Fruit fly (Drosophila melanogaster) whole organism, prepupa: ENCODE measurements around the gene CG3982.

Source experiments
- Blimp-1 ChIP-seq: fragments of 200-800 bp; sonication (Bioruptor generic); optimal IDR thresholded peaks from 3 replicates; lab custom pipeline; 2017; ENCODE audit warnings: missing biosample characterization, missing genetic modification characterization, mild to moderate bottlenecking, moderate library complexity, missing genetic modification reagents
- CG10669 ChIP-seq: fragments of 200-800 bp; sonication (Bioruptor generic); optimal IDR thresholded peaks from 3 replicates; lab custom pipeline; 2018; ENCODE audit warnings: missing biosample characterization, mild to moderate bottlenecking, missing genetic modification characterization, moderate library complexity
- CG11294 ChIP-seq: fragments of 200-800 bp; sonication (Bioruptor generic); IDR thresholded peaks from 2 replicates; pipeline ENCODE4 v1.3.6; 2022; ENCODE audit warnings: missing biosample characterization, missing genetic modification characterization
- CG11762 ChIP-seq: fragments of 200-800 bp; sonication (Bioruptor generic); optimal IDR thresholded peaks from 3 replicates; lab custom pipeline; 2016; ENCODE audit warnings: missing biosample characterization, missing genetic modification characterization; ENCODE audit not compliant: insufficient read depth
- CG11902 ChIP-seq: fragments of 200-800 bp; sonication (Bioruptor generic); optimal IDR thresholded peaks from 3 replicates; lab custom pipeline; 2016; ENCODE audit warnings: missing biosample characterization, missing genetic modification characterization
- CG15336 ChIP-seq: fragments of 200-800 bp; sonication (Bioruptor generic); IDR thresholded peaks from 2 replicates; pipeline ENCODE4 v1.3.6; 2022; ENCODE audit warnings: missing biosample characterization, missing genetic modification characterization
- CG1621 ChIP-seq: fragments of 200-800 bp; sonication (Bioruptor generic); optimal IDR thresholded peaks from 3 replicates; lab custom pipeline; 2018; ENCODE audit warnings: missing biosample characterization, mild to moderate bottlenecking, missing genetic modification characterization
- CG16779 ChIP-seq: fragments of 200-800 bp; sonication (Bioruptor generic); optimal IDR thresholded peaks from 3 replicates; lab custom pipeline; 2017; ENCODE audit warnings: missing biosample characterization, mild to moderate bottlenecking, missing genetic modification characterization
- CG3032 ChIP-seq: fragments of 200-800 bp; optimal IDR thresholded peaks from 2 replicates; lab custom pipeline; 2019; ENCODE audit warnings: missing biosample characterization, mild to moderate bottlenecking, missing genetic modification characterization, moderate library complexity
- CG31627 ChIP-seq: fragments of 200-800 bp; sonication (Bioruptor generic); optimal IDR thresholded peaks from 3 replicates; lab custom pipeline; 2016; ENCODE audit warnings: missing biosample characterization, missing genetic modification characterization
- CG32006 ChIP-seq: fragments of 200-800 bp; sonication (Bioruptor generic); optimal IDR thresholded peaks from 3 replicates; lab custom pipeline; 2017; ENCODE audit warnings: missing biosample characterization, mild to moderate bottlenecking, missing genetic modification characterization
- CG34406 ChIP-seq: fragments of 200-800 bp; sonication (Bioruptor generic); optimal IDR thresholded peaks from 3 replicates; lab custom pipeline; 2016; ENCODE audit warnings: missing biosample characterization, missing genetic modification characterization
- CG3919 ChIP-seq: fragments of 200-800 bp; sonication (Bioruptor generic); optimal IDR thresholded peaks from 3 replicates; lab custom pipeline; 2016; ENCODE audit warnings: missing biosample characterization, missing genetic modification characterization
- CG4318 ChIP-seq: fragments of 200-800 bp; sonication (Bioruptor generic); optimal IDR thresholded peaks from 3 replicates; lab custom pipeline; 2017; ENCODE audit warnings: missing biosample characterization, mild to moderate bottlenecking, missing genetic modification characterization
- CG6163 ChIP-seq: fragments of 200-800 bp; sonication (Bioruptor generic); IDR thresholded peaks from 3 replicates; pipeline ENCODE4 v1.3.6; 2022; ENCODE audit warnings: missing biosample characterization, missing genetic modification characterization
- CG6276 ChIP-seq: fragments of 200-800 bp; sonication (Bioruptor generic); optimal IDR thresholded peaks from 2 replicates; lab custom pipeline; 2017; ENCODE audit warnings: missing biosample characterization, mild to moderate bottlenecking, missing genetic modification characterization
- CG6808 ChIP-seq: fragments of 200-800 bp; sonication (Bioruptor generic); optimal IDR thresholded peaks from 3 replicates; lab custom pipeline; 2017; ENCODE audit warnings: missing biosample characterization, missing genetic modification characterization, mild to moderate bottlenecking, moderate library complexity, missing genetic modification reagents
- CG6854 ChIP-seq: fragments of 200-800 bp; sonication (Bioruptor generic); optimal IDR thresholded peaks from 2 replicates; lab custom pipeline; 2017; ENCODE audit warnings: missing biosample characterization, mild to moderate bottlenecking, missing genetic modification characterization
- CG8119 ChIP-seq: fragments of 200-800 bp; sonication (Bioruptor generic); IDR thresholded peaks from 3 replicates; pipeline ENCODE4 v1.3.6; 2022; ENCODE audit warnings: missing biosample characterization, missing genetic modification characterization
- CG8319 ChIP-seq: fragments of 200-800 bp; sonication (Bioruptor generic); optimal IDR thresholded peaks from 3 replicates; lab custom pipeline; 2016; ENCODE audit warnings: missing biosample characterization, missing genetic modification characterization
- CG8632 ChIP-seq: fragments of 200-800 bp; sonication (Bioruptor generic); optimal IDR thresholded peaks from 3 replicates; lab custom pipeline; 2016; ENCODE audit warnings: missing biosample characterization, missing genetic modification characterization
- Eip78C ChIP-seq: fragments of 200-800 bp; sonication (Bioruptor generic); peaks from one replicate; lab custom pipeline; 2016; ENCODE audit warnings: missing biosample characterization, missing genetic modification characterization
- Ets21C ChIP-seq: fragments of 200-800 bp; sonication (Bioruptor generic); optimal IDR thresholded peaks from 3 replicates; lab custom pipeline; 2016; ENCODE audit warnings: missing biosample characterization, missing genetic modification characterization
- Ets96B ChIP-seq: fragments of 200-800 bp; optimal IDR thresholded peaks from 2 replicates; lab custom pipeline; 2019; ENCODE audit warnings: missing biosample characterization, mild to moderate bottlenecking, missing genetic modification characterization, moderate library complexity
- Gug ChIP-seq: fragments of 200-800 bp; sonication (Bioruptor generic); IDR thresholded peaks from 2 replicates; pipeline ENCODE4 v1.3.6; 2022; ENCODE audit warnings: missing biosample characterization, missing genetic modification characterization
- Hr38 ChIP-seq: sonication (Bioruptor generic); optimal IDR thresholded peaks from 2 replicates; lab custom pipeline; 2016; ENCODE audit warnings: missing biosample characterization, missing genetic modification characterization
- Hr39 ChIP-seq: fragments of 200-800 bp; sonication (Bioruptor generic); optimal IDR thresholded peaks from 2 replicates; lab custom pipeline; 2016; ENCODE audit warnings: missing biosample characterization, missing genetic modification characterization
- Hr4 ChIP-seq: fragments of 200-800 bp; sonication (Bioruptor generic); optimal IDR thresholded peaks from 3 replicates; lab custom pipeline; 2016; ENCODE audit warnings: missing biosample characterization, missing genetic modification characterization
- Lpt ChIP-seq: fragments of 200-800 bp; sonication (Bioruptor generic); optimal IDR thresholded peaks from 3 replicates; lab custom pipeline; 2016; ENCODE audit warnings: missing biosample characterization, missing genetic modification characterization
- Met ChIP-seq: fragments of 200-800 bp; sonication (Bioruptor generic); optimal IDR thresholded peaks from 3 replicates; lab custom pipeline; 2016; ENCODE audit warnings: missing biosample characterization, missing genetic modification characterization
- OdsH ChIP-seq: fragments of 200-800 bp; sonication (Bioruptor generic); optimal IDR thresholded peaks from 3 replicates; lab custom pipeline; 2016; ENCODE audit warnings: missing biosample characterization, missing genetic modification characterization
- Sox15 ChIP-seq: fragments of 200-800 bp; sonication (Bioruptor generic); optimal IDR thresholded peaks from 3 replicates; lab custom pipeline; 2016; ENCODE audit warnings: missing biosample characterization, missing genetic modification characterization
- acj6 ChIP-seq: fragments of 200-800 bp; sonication (Bioruptor generic); optimal IDR thresholded peaks from 3 replicates; lab custom pipeline; 2016; ENCODE audit warnings: missing biosample characterization, missing genetic modification characterization
- cyc ChIP-seq: fragments of 200-800 bp; sonication (Bioruptor generic); optimal IDR thresholded peaks from 3 replicates; lab custom pipeline; 2016; ENCODE audit warnings: missing biosample characterization, missing genetic modification characterization
- dac ChIP-seq: fragments of 200-800 bp; sonication (Bioruptor generic); optimal IDR thresholded peaks from 2 replicates; lab custom pipeline; 2017; ENCODE audit warnings: missing biosample characterization, mild to moderate bottlenecking, missing genetic modification characterization
- fkh ChIP-seq: fragments of 200-800 bp; sonication (Bioruptor generic); optimal IDR thresholded peaks from 3 replicates; lab custom pipeline; 2017; ENCODE audit warnings: missing biosample characterization, mild to moderate bottlenecking, missing genetic modification characterization, moderate library complexity
- net ChIP-seq: fragments of 200-800 bp; sonication (Bioruptor generic); optimal IDR thresholded peaks from 3 replicates; lab custom pipeline; 2016; ENCODE audit warnings: missing biosample characterization, missing genetic modification characterization
- salr ChIP-seq, 2 experiments: fragments of 200-800 bp; sonication (Bioruptor generic); optimal IDR thresholded peaks; 3 replicates each; lab custom pipeline; 2016 to 2018; ENCODE audit warnings: missing biosample characterization in 2 of 2, missing genetic modification characterization in 2 of 2, mild to moderate bottlenecking in 1 of 2
- svp ChIP-seq: fragments of 200-800 bp; sonication (Bioruptor generic); peaks from one replicate; lab custom pipeline; 2016; ENCODE audit warnings: missing biosample characterization, missing genetic modification characterization
- topi ChIP-seq: fragments of 200-800 bp; sonication (Bioruptor generic); optimal IDR thresholded peaks from 3 replicates; lab custom pipeline; 2016; ENCODE audit warnings: missing biosample characterization, missing genetic modification characterization
- vri ChIP-seq: fragments of 200-800 bp; sonication (Bioruptor generic); optimal IDR thresholded peaks from 3 replicates; lab custom pipeline; 2016; ENCODE audit warnings: missing biosample characterization, mild to moderate bottlenecking, missing genetic modification characterization

CG3982 gene

DNA sequence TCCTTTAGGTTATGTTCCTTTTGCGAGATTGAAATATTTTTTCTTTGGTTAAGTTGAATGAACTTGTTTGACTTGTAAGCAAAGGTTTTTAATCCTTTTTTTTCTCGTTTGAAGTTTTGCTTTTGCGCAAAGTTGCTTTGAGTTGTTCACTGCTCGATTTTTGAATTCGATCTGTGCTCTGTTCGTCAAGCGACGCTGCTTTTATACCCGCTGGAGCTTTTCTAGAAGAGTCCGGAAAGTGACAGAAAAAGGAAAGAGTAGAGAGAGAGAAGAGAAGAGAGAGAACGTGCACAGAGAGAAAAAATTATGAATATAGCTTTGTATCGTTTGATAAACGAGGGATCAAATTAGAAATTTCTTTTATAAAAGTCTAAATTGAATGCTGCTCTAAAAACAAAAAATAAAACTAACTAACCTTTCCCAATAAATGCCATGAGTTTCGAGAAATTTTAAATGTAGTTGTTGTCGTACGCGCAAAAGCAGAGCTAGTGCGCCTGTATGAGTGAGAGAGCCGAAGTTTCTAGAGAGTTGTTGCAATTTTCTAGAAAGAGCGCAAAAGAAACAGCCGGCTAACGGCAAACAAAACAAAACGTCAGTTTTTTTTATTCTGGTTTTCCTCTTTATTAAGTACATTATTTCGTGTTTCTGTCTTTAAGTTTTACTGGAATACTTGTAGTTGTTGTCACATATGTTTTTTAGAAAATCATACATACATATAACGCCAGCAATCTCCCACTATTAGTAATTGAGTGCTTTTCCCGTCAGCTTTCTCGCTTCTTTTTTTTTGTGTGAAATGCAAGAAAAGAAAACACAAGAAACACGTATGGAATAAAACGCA lies 39.8 kb downstream of the CG3982 start, which contains the start of gene Hsp26 (continued):
- peak; percentile 55 for TF ChIP-seq dac (GFP tag; lab: Kevin White, UChicago)
- peak; percentile 51 for TF ChIP-seq Blimp-1 (GFP tag; lab: Kevin White, UChicago)
- peak; percentile 89 for TF ChIP-seq cyc (GFP tag; lab: Kevin White, UChicago)
- peak; percentile 93 for TF ChIP-seq CG32006
- peak; percentile 85 for TF ChIP-seq Gug
- peak; percentile 95 for TF ChIP-seq acj6 (GFP tag; lab: Kevin White, UChicago)
- peak; percentile 98 for TF ChIP-seq CG15336 (GFP tag; lab: Robert Waterston, UW)
- peak; percentile 89 for TF ChIP-seq Hr39
- TF ChIP-seq CG11902 (GFP tag; lab: Kevin White, UChicago) = peak; percentile 68
- peak; percentile 72 for TF ChIP-seq CG1621 (tag; lab: Kevin White, UChicago)

DNA sequence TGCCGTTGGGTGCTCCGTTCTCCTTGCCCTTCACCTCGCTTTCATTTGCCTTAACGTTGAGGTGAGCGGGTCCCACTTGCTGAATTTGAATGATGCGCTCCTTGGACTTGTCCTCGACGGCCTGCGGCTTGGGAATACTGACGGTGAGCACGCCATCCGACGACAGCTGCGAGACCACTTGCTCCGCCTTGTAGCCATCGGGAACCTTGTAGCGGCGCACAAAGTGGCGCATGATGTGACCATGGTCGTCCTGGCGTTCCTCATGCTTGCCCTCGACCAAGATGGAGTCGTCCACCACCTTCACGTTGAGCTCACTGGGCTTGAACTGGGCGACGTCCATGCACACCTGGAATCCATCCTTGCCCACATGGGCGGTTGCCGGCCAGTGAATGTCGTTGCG lies 40.6 kb downstream of the CG3982 start:
- TF ChIP-seq Sox15 (GFP tag; lab: Kevin White, UChicago) (no peak), cyc (GFP tag; lab: Kevin White, UChicago) (no peak), net (GFP tag; lab: Kevin White, UChicago) (no peak), CG11762 (GFP tag; lab: Kevin White, UChicago) (no peak), CG6854 (GFP tag; lab: Kevin White, UChicago) (no peak), CG6808 (no peak), Hr38 (GFP tag; lab: Kevin White, UChicago) (no peak), Gug (no peak), svp (GFP tag; lab: Kevin White, UChicago) (no peak), Met (GFP tag; lab: Kevin White, UChicago) (no peak), CG3032 (tag; lab: Kevin White, UChicago) (no peak), CG8319 (GFP tag; lab: Kevin White, UChicago) (no peak), CG32006 (no peak)

DNA sequence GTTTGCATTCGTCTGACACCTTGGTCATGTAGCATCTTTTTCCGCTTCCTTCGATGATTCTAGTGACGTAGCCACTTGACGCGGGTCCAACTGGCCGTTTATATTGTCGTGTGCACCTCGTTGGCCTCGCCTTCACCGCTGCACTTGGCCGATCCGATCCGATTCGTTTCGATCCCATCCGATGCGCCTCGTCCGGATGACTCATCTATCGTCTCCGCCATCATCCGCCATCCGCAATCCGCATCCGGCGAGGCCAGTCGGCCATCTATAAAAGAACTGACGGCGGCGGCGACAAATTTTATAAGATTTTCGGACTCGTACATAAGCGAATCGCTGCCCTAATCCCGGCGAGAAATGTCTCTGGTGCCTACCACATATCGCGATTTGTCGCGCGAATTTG lies 42.1 kb downstream of the CG3982 start, which contains the start of gene CG4461:
CG4461 (plus strand) TSS at position 301 of the 400 bp plus-strand sequence.
- no peak for TF ChIP-seq CG6276
- TF ChIP-seq net (GFP tag; lab: Kevin White, UChicago) = no peak
- no peak for TF ChIP-seq CG8632 (GFP tag; lab: Kevin White, UChicago)
- TF ChIP-seq Gug = no peak

DNA sequence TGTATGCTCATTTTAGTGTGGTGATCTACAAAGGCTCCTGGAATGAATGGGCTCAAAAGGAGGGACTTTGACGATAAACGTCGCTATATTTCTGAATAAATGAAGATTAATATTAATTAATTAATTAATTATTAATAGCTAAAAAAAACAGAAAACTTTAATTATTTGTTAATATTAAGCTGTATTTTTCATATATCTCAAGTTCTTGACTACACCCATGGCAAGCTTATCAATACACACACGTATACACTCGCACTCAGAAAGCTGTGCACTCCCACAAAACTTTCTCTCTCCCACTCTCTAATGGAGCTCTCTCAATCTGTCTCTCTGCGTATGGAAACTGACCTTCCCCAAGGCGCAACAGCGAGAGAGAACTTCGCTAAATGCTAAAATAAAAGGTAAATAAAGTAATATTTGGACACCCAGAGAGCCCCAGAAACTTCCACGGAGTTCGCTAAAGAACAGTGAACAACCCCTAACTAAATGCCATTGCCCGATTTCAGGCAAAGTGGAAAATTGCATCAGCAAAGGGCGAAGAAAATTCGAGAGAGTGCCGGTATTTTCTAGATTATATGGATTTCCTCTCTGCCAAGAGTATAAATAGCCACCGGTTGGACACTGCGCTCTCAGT lies 43.7 kb downstream of the CG3982 start:
- TF ChIP-seq Lpt (GFP tag; lab: Kevin White, UChicago) = peak; percentile 62
- TF ChIP-seq svp (GFP tag; lab: Kevin White, UChicago) = peak; percentile 82
- peak; percentile 73 for TF ChIP-seq CG11294 (GFP tag; lab: Robert Waterston, UW)
- peak; percentile 94 for TF ChIP-seq Eip78C (GFP tag; lab: Kevin White, UChicago)
- peak; percentile 68 for TF ChIP-seq cyc (GFP tag; lab: Kevin White, UChicago)
- peak; percentile 69 for TF ChIP-seq CG10669 (GFP tag; lab: Kevin White, UChicago)
- peak; percentile 8 to 56 for TF ChIP-seq salr (GFP tag; optimal IDR thresholded peaks at IDR 0.05; lab: Kevin White, UChicago)
- TF ChIP-seq CG34406 (GFP tag; lab: Kevin White, UChicago) = peak; percentile 79
- peak; percentile 54 for TF ChIP-seq vri
- TF ChIP-seq CG11902 (GFP tag; lab: Kevin White, UChicago) = peak; percentile 39
- TF ChIP-seq CG8632 (GFP tag; lab: Kevin White, UChicago) = peak; percentile 77
- TF ChIP-seq acj6 (GFP tag; lab: Kevin White, UChicago) = peak; percentile 83
- TF ChIP-seq CG6163 = peak; percentile 85
- TF ChIP-seq CG3032 (tag; lab: Kevin White, UChicago) = peak; percentile 62
- peak; percentile 72 for TF ChIP-seq CG16779 (tag; lab: Kevin White, UChicago)
- TF ChIP-seq fkh (GFP tag; lab: Kevin White, UChicago) = peak; percentile 20
- TF ChIP-seq CG15336 (GFP tag; lab: Robert Waterston, UW) = peak; percentile 90
- TF ChIP-seq CG4318 (GFP tag; lab: Kevin White, UChicago) = peak; percentile 73
- TF ChIP-seq CG8119 (GFP tag; lab: Robert Waterston, UW) = peak; percentile 91
- peak; percentile 4 for TF ChIP-seq Ets21C
- TF ChIP-seq Hr38 (GFP tag; lab: Kevin White, UChicago) = no peak
- TF ChIP-seq CG31627 = peak; percentile 43
- peak; percentile 64 for TF ChIP-seq net (GFP tag; lab: Kevin White, UChicago)
- peak; percentile 84 for TF ChIP-seq Hr4
- TF ChIP-seq topi (GFP tag; lab: Kevin White, UChicago) = peak; percentile 81
- peak; percentile 86 for TF ChIP-seq CG3919
- TF ChIP-seq OdsH (GFP tag; lab: Kevin White, UChicago) = peak; percentile 78
- TF ChIP-seq Sox15 (GFP tag; lab: Kevin White, UChicago) = peak; percentile 7
- peak; percentile 69 for TF ChIP-seq Ets96B (tag; lab: Kevin White, UChicago)
